Worm (Caenorhabditis elegans): Measurements from ENCODE around the gene vps-52.

- TF ChIP-seq blmp-1 (tag; optimal IDR thresholded peaks at IDR 0.05) (peak; percentile 55), xbp-1 (tag; optimal IDR thresholded peaks at IDR 0.05) (no peak), ama-1 (optimal IDR thresholded peaks at IDR 0.05) (no peak), lsy-2 (tag; optimal IDR thresholded peaks at IDR 0.05) (no peak), lin-35 (GFP tag; optimal IDR thresholded peaks at IDR 0.05) (peak in 1 of 2 experiments; percentile 2), F16B12.6 (tag; optimal IDR thresholded peaks at IDR 0.05) (no peak)
Measured at ce11 chrX:7575939-7576338, 10.8 kb downstream of the vps-52 start.
